Worm (Caenorhabditis elegans) whole organism, L4/young adult: ENCODE results near the gene F09E10.6.

Experiments
- W03F9.2 ChIP-seq: fragments of 150-350 bp; optimal IDR thresholded peaks from 2 replicates; lab custom pipeline; 2014; ENCODE audit warnings: missing biosample characterization, missing genetic modification characterization
- dao-5 ChIP-seq: sonication (generic microtip); optimal IDR thresholded peaks from 2 replicates; lab custom pipeline; 2016; ENCODE audit warnings: missing genotype, missing genetic modification characterization, moderate library complexity, missing compliant biosample characterization
- him-1 ChIP-seq: sonication (generic microtip); optimal IDR thresholded peaks from 2 replicates; lab custom pipeline; 2016; ENCODE audit warnings: missing genotype, missing genetic modification reagents, missing genetic modification characterization, missing compliant biosample characterization

ce11 chrX:1489574-1489973 lies 7.9 kb downstream of the F09E10.6 start:
- TF ChIP-seq dao-5 (tag; lab: Kevin White, UChicago) (no peak), him-1 (tag; lab: Kevin White, UChicago) (no peak), W03F9.2 (tag; lab: Kevin White, UChicago) (no peak)
